Worm (Caenorhabditis elegans) whole organism, young adult: ENCODE data around the gene F32D1.3.

ENCODE experiments used
- nhr-80 ChIP-seq: sonication (generic microtip); optimal IDR thresholded peaks from 2 replicates; lab custom pipeline; 2016; ENCODE audit warnings: missing genetic modification characterization, missing compliant biosample characterization
- pha-4 ChIP-seq: fragments of 150-350 bp; sonication (generic microtip); optimal IDR thresholded peaks from 2 replicates; lab custom pipeline; 2014; ENCODE audit warnings: missing biosample characterization, missing genetic modification reagents, missing genetic modification characterization
- sea-2 ChIP-seq: fragments of 200-800 bp; sonication (Bioruptor generic); IDR thresholded peaks from 2 replicates; pipeline ENCODE4 v1.3.6; 2022; ENCODE audit warnings: missing genetic modification characterization, missing compliant biosample characterization
- ztf-18 ChIP-seq: sonication (generic microtip); optimal IDR thresholded peaks from 2 replicates; lab custom pipeline; 2016; ENCODE audit warnings: missing genotype, mild to moderate bottlenecking, missing genetic modification characterization, missing compliant biosample characterization

DNA sequence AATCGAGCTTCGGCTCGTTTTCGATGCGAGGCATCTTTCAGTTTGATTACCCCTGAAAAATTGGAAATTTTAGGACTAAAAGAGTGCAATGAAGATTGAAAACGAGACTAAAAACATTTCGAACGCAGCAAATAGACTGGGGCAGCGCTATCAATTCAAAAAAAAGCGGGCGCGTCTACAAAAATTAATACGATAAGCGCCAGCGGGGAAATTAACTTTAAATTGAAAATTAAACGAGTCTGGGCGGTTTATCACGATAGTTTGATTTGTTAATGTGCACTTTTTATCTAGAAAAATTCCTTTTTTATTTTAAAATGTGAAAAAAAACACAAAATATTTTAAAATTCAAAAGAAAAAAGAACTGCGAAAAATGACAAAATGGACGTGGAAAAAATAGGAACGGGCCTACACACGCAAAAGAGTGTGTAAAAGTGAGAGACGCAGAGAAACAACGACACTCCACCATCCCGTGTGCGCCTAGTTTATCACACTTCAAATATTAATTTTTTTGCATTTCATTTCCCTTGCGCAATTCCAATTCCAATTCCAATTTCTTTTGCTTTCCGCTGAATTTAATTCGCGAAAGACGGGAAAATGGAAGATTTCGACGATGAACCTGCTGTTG lies 10.1 kb upstream of the F32D1.3 start, which contains the start of the genes gmpr-1 and fipp-1:
- no peak for TF ChIP-seq sea-2
- no peak for TF ChIP-seq ztf-18 (tag; lab: Kevin White, UChicago)
- peak; percentile 47 for TF ChIP-seq nhr-80 (tag; lab: Kevin White, UChicago)
- no peak for TF ChIP-seq pha-4 (tag; lab: Kevin White, UChicago)
